Worm (Caenorhabditis elegans): ENCODE data around the gene clec-88.
A peak's percentile ranks its signal among the peaks of the same experiment; 100 is the strongest.

Gene clec-88

DNA sequence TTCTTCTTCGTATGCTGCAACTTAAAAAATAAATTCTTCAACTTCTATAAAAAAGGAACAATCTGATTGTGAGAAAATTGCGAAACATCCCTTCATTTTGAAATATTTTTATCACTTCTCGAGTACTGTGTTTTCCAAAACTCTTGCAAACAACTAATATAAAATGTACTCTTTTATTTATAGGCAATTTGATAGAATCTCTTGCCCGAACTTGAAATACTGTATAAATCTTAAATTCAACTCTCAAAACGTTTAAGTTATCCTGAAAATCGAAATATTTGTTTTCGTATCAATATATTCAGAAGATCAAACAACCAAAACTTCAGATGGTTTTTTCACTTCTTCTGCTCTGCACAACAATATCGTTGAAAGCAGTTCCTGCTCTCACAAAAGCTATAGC lies 20.9 kb downstream of the clec-88 start, which contains the start of gene F58F12.4:
Gene F58F12.4, plus strand, starts transcription at position 301 of the 400 bp plus-strand sequence.
- no peak for TF ChIP-seq snpc-4 (tag; optimal IDR thresholded peaks at IDR 0.05)
- no peak for TF ChIP-seq nfya-1 (tag; optimal IDR thresholded peaks at IDR 0.05; ENCODE audit: insufficient read depth)
- TF ChIP-seq nhr-67 (tag; optimal IDR thresholded peaks at IDR 0.05), result no peak
- TF ChIP-seq unc-39 (tag; optimal IDR thresholded peaks at IDR 0.05), result no peak
- TF ChIP-seq ceh-9 (tag; optimal IDR thresholded peaks at IDR 0.05), result no peak
- TF ChIP-seq ZK546.5 (tag; optimal IDR thresholded peaks at IDR 0.05), result no peak
- TF ChIP-seq zag-1 (tag; optimal IDR thresholded peaks at IDR 0.05), result no peak
- TF ChIP-seq ceh-16 (tag; optimal IDR thresholded peaks at IDR 0.05), result no peak
- TF ChIP-seq daf-12 (tag; optimal IDR thresholded peaks at IDR 0.05), result no peak

DNA sequence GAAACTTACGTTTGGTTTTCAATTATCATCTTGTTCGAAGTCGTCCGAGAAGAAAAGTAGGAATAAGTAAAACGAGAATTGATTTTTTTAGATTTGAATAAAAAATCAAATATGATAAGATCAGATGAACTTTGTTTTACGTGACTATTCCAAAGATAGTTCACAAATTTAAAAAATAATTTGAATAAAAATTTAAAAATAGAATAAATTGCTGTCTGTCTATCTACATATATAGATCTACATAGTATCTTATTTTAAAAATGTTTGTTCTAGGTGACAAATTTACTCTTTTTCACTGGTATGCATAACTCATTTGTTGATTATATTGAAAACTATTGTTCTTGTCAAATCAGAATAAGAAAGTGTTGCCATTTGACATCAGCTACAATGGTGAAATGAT lies 22.4 kb downstream of the clec-88 start, which contains the start of gene F58F12.2:
Gene F58F12.2, minus strand, starts transcription at position 101 of the 400 bp plus-strand sequence.
- TF ChIP-seq lin-15B (tag; optimal IDR thresholded peaks at IDR 0.05) (no peak), egl-27 (tag; optimal IDR thresholded peaks at IDR 0.05) (no peak), nfya-1 (tag; optimal IDR thresholded peaks at IDR 0.05; ENCODE audit: insufficient read depth) (no peak), elt-2 (tag; optimal IDR thresholded peaks at IDR 0.05) (no peak), nhr-25 (tag; optimal IDR thresholded peaks at IDR 0.05) (no peak), R02D3.7 (tag; optimal IDR thresholded peaks at IDR 0.05) (no peak), ceh-16 (tag; optimal IDR thresholded peaks at IDR 0.05) (no peak)

DNA sequence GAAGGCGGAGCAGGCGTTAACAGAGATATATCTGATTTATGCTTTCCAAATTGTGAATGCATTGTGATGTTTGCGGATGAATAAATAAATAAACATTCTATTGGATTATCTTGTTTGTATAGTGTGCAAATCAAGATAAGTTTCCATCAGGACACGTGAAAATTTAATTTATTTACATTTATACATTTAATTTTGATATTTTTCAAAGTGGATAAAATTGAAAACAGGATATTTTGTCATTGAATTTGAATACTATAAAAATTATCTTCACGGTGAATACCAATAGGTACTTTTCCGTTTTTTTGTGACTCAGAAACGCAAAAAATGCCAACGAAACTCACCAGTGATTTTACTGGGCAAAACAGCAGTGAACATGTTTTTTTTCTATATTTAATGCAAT lies 25.7 kb downstream of the clec-88 start, which contains the start of gene F58F12.3:
Gene F58F12.3, minus strand, starts transcription at position 101 of the 400 bp plus-strand sequence.
- TF ChIP-seq nhr-43 (tag; optimal IDR thresholded peaks at IDR 0.05; ENCODE audit: poor library complexity, severe bottlenecking), result no peak
- no peak for TF ChIP-seq ceh-16 (tag; optimal IDR thresholded peaks at IDR 0.05)
- no peak for TF ChIP-seq daf-12 (tag; optimal IDR thresholded peaks at IDR 0.05)

DNA sequence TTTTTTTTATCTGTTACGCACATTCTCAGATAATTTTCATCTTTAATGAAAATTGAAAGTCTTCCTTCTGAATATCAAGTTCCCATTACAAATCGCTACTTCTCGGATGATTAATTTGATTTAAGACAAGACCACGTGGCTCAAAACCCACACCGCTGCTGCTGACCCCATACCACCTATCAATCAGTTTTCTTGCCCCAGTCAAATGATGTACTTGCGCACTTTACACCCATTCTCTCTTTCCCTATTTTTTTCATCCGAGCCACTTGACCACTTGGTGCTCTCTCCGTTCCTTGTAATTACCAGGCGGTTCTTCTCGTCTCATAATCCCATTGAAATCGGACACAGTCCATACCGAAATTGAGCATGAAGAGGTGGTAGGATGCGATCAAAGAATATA lies 28.5 kb downstream of the clec-88 start:
- peak; percentile 50 for TF ChIP-seq lin-39 (tag; optimal IDR thresholded peaks at IDR 0.05)
- no peak for TF ChIP-seq eor-1 (tag; optimal IDR thresholded peaks at IDR 0.05)
- no peak for TF ChIP-seq mdl-1 (tag; optimal IDR thresholded peaks at IDR 0.05)
- no peak for TF ChIP-seq nhr-11 (tag; optimal IDR thresholded peaks at IDR 0.05)
- TF ChIP-seq lsy-12 (tag; optimal IDR thresholded peaks at IDR 0.05), result no peak

DNA sequence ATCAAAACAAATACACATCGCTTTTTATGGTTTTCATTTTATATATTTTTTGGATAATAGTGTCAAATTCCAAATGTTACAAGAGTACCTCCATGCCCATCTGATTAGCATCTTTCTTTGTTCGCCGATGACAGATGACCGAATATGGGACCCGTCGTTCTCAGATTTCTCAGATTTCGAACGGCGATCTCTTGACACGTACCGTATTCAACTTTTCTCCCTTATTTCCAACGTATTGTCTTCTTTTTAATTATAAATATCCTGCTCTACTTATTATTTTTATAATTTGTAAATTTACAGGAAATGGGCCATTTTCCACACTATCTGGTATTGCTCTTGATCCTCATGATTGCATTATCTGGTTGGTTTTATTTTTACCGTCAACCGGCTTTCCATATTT lies 32.9 kb downstream of the clec-88 start, which contains the start of gene zig-10:
Gene zig-10, plus strand, starts transcription at position 301 of the 400 bp plus-strand sequence.
- TF ChIP-seq fkh-2 (tag; optimal IDR thresholded peaks at IDR 0.05) (no peak), egl-27 (tag; optimal IDR thresholded peaks at IDR 0.05) (no peak), unc-62 (GFP tag; optimal IDR thresholded peaks at IDR 0.05) (no peak), ama-1 (optimal IDR thresholded peaks at IDR 0.05) (no peak), unc-39 (tag; optimal IDR thresholded peaks at IDR 0.05) (no peak), snpc-4 (tag; optimal IDR thresholded peaks at IDR 0.05) (no peak), pqm-1 (tag; optimal IDR thresholded peaks at IDR 0.05) (no peak), lsy-12 (tag; optimal IDR thresholded peaks at IDR 0.05) (no peak), eor-1 (tag; optimal IDR thresholded peaks at IDR 0.05) (no peak), skn-1 (tag; optimal IDR thresholded peaks at IDR 0.05) (no peak), zag-1 (tag; optimal IDR thresholded peaks at IDR 0.05) (no peak), nhr-28 (tag; optimal IDR thresholded peaks at IDR 0.05) (no peak)

DNA sequence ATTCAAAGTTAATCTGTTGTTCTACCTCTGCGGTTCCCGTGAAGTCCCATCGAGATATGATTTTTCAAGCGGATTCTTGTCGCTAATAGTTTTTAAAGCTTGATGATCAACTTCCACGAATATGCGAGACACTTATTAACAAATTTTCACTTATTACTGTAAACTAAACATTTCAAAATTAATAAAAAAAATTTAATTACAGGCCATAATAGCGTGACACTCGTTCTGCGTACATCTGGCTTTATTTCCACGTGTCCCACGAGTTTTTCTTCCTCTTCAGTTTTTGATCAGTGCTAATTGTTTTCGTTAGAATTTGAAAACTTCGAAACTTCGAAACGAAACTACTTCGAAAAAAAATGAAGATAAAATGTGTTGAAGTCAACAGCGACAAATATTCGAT lies 36.1 kb downstream of the clec-88 start, which contains the start of gene btb-2:
Gene btb-2, plus strand, starts transcription at position 301 of the 400 bp plus-strand sequence.
- TF ChIP-seq egl-5 (tag; optimal IDR thresholded peaks at IDR 0.05) (no peak), unc-39 (tag; optimal IDR thresholded peaks at IDR 0.05) (no peak), elt-2 (tag; optimal IDR thresholded peaks at IDR 0.05) (no peak), ama-1 (optimal IDR thresholded peaks at IDR 0.05) (no peak)

DNA sequence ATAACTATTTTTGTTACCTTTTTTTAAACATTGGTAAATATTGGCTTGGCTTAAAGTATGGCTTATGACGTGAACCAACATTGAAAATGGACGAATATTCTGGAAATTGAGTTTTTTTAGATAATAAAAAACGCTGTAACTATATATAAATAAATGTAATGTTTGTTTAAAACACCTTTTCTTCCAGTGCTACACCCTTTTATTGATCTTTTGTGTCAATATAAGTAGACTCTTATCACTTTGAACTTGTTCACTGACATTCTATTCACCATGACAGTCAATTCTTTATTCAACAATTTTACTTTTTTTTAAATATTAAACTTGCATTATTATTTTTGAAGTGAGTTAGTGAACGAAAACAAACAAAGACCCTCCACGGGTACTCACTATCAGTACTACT lies 37.7 kb downstream of the clec-88 start, which contains the start of gene T25D10.1:
Gene T25D10.1, plus strand, starts transcription at position 169 of the 400 bp plus-strand sequence.
- TF ChIP-seq elt-3 (tag; optimal IDR thresholded peaks at IDR 0.05), result no peak
- TF ChIP-seq nhr-28 (tag; optimal IDR thresholded peaks at IDR 0.05), result no peak
- no peak for TF ChIP-seq lin-39 (tag; optimal IDR thresholded peaks at IDR 0.05)
- TF ChIP-seq nfya-1 (tag; optimal IDR thresholded peaks at IDR 0.05; ENCODE audit: insufficient read depth), result no peak
- TF ChIP-seq ztf-11 (tag; optimal IDR thresholded peaks at IDR 0.05), result no peak
- no peak for TF ChIP-seq skn-1 (tag; optimal IDR thresholded peaks at IDR 0.05)
- no peak for TF ChIP-seq fkh-2 (tag; optimal IDR thresholded peaks at IDR 0.05)
- peak; percentile 61 for TF ChIP-seq pha-4 (tag; optimal IDR thresholded peaks at IDR 0.05)
- TF ChIP-seq ceh-9 (tag; optimal IDR thresholded peaks at IDR 0.05), result no peak
- TF ChIP-seq elt-2 (tag; optimal IDR thresholded peaks at IDR 0.05), result peak; percentile 46
